Fruit fly (Drosophila melanogaster) whole organism, embryonic: ENCODE data around the gene Eig71Ek.
A peak's percentile ranks its signal among the peaks of the same experiment; 100 is the strongest.

ENCODE experiments used
- ATbp ChIP-seq: fragments of 200-800 bp; sonication (Bioruptor generic); optimal IDR thresholded peaks from 2 replicates; lab custom pipeline; 2017; ENCODE audit warnings: missing biosample characterization, mild to moderate bottlenecking, missing genetic modification characterization, missing genetic modification reagents
- Aef1 ChIP-seq: fragments of 200-800 bp; sonication (Bioruptor generic); IDR thresholded peaks from 3 replicates; pipeline ENCODE4 v1.3.6; 2022; ENCODE audit warnings: missing biosample characterization, missing genetic modification characterization
- Atf-2 ChIP-seq: fragments of 200-800 bp; sonication (Bioruptor generic); optimal IDR thresholded peaks from 2 replicates; lab custom pipeline; 2016; ENCODE audit warnings: missing biosample characterization, missing genetic modification characterization
- Atf6 ChIP-seq: fragments of 200-800 bp; sonication (Bioruptor generic); IDR thresholded peaks from 2 replicates; pipeline ENCODE4 v1.3.6; 2022; ENCODE audit warnings: missing biosample characterization, missing genetic modification characterization
- BEAF-32 ChIP-seq: fragments of 200-800 bp; sonication (Bioruptor generic); optimal IDR thresholded peaks from 3 replicates; lab custom pipeline; 2017; ENCODE audit warnings: missing biosample characterization, missing genetic modification characterization, mild to moderate bottlenecking, moderate library complexity, missing genetic modification reagents
- Bdp1 ChIP-seq: fragments of 200-800 bp; sonication (Bioruptor generic); optimal IDR thresholded peaks from 3 replicates; lab custom pipeline; 2016; ENCODE audit warnings: missing biosample characterization, missing genetic modification characterization
- BtbVII ChIP-seq: fragments of 200-800 bp; sonication (Bioruptor generic); optimal IDR thresholded peaks from 3 replicates; lab custom pipeline; 2017; ENCODE audit warnings: missing biosample characterization, mild to moderate bottlenecking, missing genetic modification characterization
- Bteb2 ChIP-seq: fragments of 200-800 bp; sonication (Bioruptor generic); optimal IDR thresholded peaks from 2 replicates; lab custom pipeline; 2016; ENCODE audit warnings: missing biosample characterization, missing genetic modification characterization
- CG10565 ChIP-seq: fragments of 200-800 bp; sonication (Bioruptor generic); optimal IDR thresholded peaks from 3 replicates; lab custom pipeline; 2016; ENCODE audit warnings: missing biosample characterization, mild to moderate bottlenecking, missing genetic modification characterization
- CG11560 ChIP-seq: fragments of 200-800 bp; sonication (Bioruptor generic); IDR thresholded peaks from 3 replicates; pipeline ENCODE4 v1.3.6; 2022; ENCODE audit warnings: missing biosample characterization, missing genetic modification characterization
- CG12071 ChIP-seq: fragments of 200-800 bp; sonication (Bioruptor generic); optimal IDR thresholded peaks from 3 replicates; lab custom pipeline; 2018; ENCODE audit warnings: missing biosample characterization, mild to moderate bottlenecking, missing genetic modification characterization
- CG16779 ChIP-seq: fragments of 200-800 bp; sonication (Bioruptor generic); IDR thresholded peaks from 2 replicates; pipeline ENCODE4 v1.3.6; 2022; ENCODE audit warnings: missing biosample characterization, missing genetic modification characterization
- CG16813 ChIP-seq: fragments of 200-800 bp; sonication (Bioruptor generic); IDR thresholded peaks from 3 replicates; pipeline ENCODE4 v1.3.6; 2022; ENCODE audit warnings: missing biosample characterization, missing genetic modification characterization; ENCODE audit not compliant: partially characterized antibody
- CG17186 ChIP-seq: fragments of 200-800 bp; sonication (Bioruptor generic); optimal IDR thresholded peaks from 3 replicates; lab custom pipeline; 2017; ENCODE audit warnings: missing biosample characterization, missing genetic modification reagents, missing genetic modification characterization
- CG17829 ChIP-seq: fragments of 200-800 bp; optimal IDR thresholded peaks from 2 replicates; lab custom pipeline; 2019; ENCODE audit warnings: missing biosample characterization, mild to moderate bottlenecking, missing genetic modification characterization, moderate library complexity
- CG18619 ChIP-seq: fragments of 200-800 bp; sonication (Bioruptor generic); optimal IDR thresholded peaks from 3 replicates; lab custom pipeline; 2017; ENCODE audit warnings: missing biosample characterization, mild to moderate bottlenecking, missing genetic modification characterization
- CG2116 ChIP-seq: fragments of 200-800 bp; sonication (Bioruptor generic); optimal IDR thresholded peaks from 3 replicates; lab custom pipeline; 2018; ENCODE audit warnings: missing biosample characterization, mild to moderate bottlenecking, missing genetic modification characterization
- CG2202 ChIP-seq: fragments of 200-800 bp; sonication (Bioruptor generic); optimal IDR thresholded peaks from 2 replicates; lab custom pipeline; 2018; ENCODE audit warnings: missing biosample characterization, mild to moderate bottlenecking, missing genetic modification characterization
- CG2678 ChIP-seq: fragments of 200-800 bp; sonication (Bioruptor generic); optimal IDR thresholded peaks from 3 replicates; lab custom pipeline; 2019; ENCODE audit warnings: missing biosample characterization, mild to moderate bottlenecking, missing genetic modification characterization, moderate library complexity
- CG33213 ChIP-seq: fragments of 200-800 bp; sonication (Bioruptor generic); optimal IDR thresholded peaks from 3 replicates; lab custom pipeline; 2016; ENCODE audit warnings: missing biosample characterization, missing genetic modification characterization
- CG3726 ChIP-seq: fragments of 200-800 bp; sonication (Bioruptor generic); IDR thresholded peaks from 3 replicates; pipeline ENCODE4, ENCODE4 v1.3.6; 2022; ENCODE audit warnings: missing biosample characterization, missing genetic modification characterization
- CG6854 ChIP-seq: fragments of 200-800 bp; sonication (Bioruptor generic); optimal IDR thresholded peaks from 3 replicates; lab custom pipeline; 2017; ENCODE audit warnings: missing biosample characterization, mild to moderate bottlenecking, missing genetic modification characterization
- CG7372 ChIP-seq: fragments of 200-800 bp; sonication (Bioruptor generic); IDR thresholded peaks from 2 replicates; pipeline ENCODE4 v1.3.6; 2022; ENCODE audit warnings: missing biosample characterization, missing genetic modification characterization
- CG9797 ChIP-seq: fragments of 200-800 bp; sonication (Bioruptor generic); optimal IDR thresholded peaks from 3 replicates; lab custom pipeline; 2018; ENCODE audit warnings: missing biosample characterization, mild to moderate bottlenecking, missing genetic modification characterization
- CTCF ChIP-seq: fragments of 200-800 bp; sonication (Bioruptor generic); optimal IDR thresholded peaks from 2 replicates; lab custom pipeline; 2017; ENCODE audit warnings: missing biosample characterization, mild to moderate bottlenecking, missing genetic modification characterization, moderate library complexity
- D19A ChIP-seq: fragments of 200-800 bp; optimal IDR thresholded peaks from 3 replicates; lab custom pipeline; 2019; ENCODE audit warnings: missing biosample characterization, mild to moderate bottlenecking, missing genetic modification characterization, moderate library complexity
- Fer2 ChIP-seq: fragments of 200-800 bp; sonication (Bioruptor generic); optimal IDR thresholded peaks from 2 replicates; lab custom pipeline; 2018; ENCODE audit warnings: missing biosample characterization, mild to moderate bottlenecking, missing genetic modification characterization, moderate library complexity
- Gug ChIP-seq: fragments of 200-800 bp; sonication (Bioruptor generic); IDR thresholded peaks from 4 replicates; pipeline ENCODE4 v1.3.6; 2022; ENCODE audit warnings: missing biosample characterization, missing genetic modification characterization
- HLHmδ ChIP-seq: fragments of 200-800 bp; sonication (Bioruptor generic); optimal IDR thresholded peaks from 2 replicates; lab custom pipeline; 2018; ENCODE audit warnings: missing biosample characterization, mild to moderate bottlenecking, missing genetic modification characterization, moderate library complexity
- Hmr ChIP-seq: fragments of 200-800 bp; sonication (Bioruptor generic); optimal IDR thresholded peaks from 3 replicates; lab custom pipeline; 2017; ENCODE audit warnings: mild to moderate bottlenecking, missing biosample characterization, missing genetic modification reagents, missing genetic modification characterization
- Hr51 ChIP-seq, 2 experiments: fragments of 200-800 bp; sonication (Bioruptor generic); optimal IDR thresholded peaks; 2 replicates in 1 of 2; 3 replicates in 1 of 2; lab custom pipeline; 2016 to 2018; ENCODE audit warnings: missing biosample characterization in 2 of 2, missing genetic modification characterization in 2 of 2, mild to moderate bottlenecking in 1 of 2, moderate library complexity in 1 of 2
- NC2β ChIP-seq: fragments of 200-800 bp; sonication (Bioruptor generic); optimal IDR thresholded peaks from 2 replicates; lab custom pipeline; 2016; ENCODE audit warnings: missing biosample characterization, missing genetic modification characterization
- Optix ChIP-seq: fragments of 200-800 bp; sonication (Bioruptor generic); IDR thresholded peaks from 3 replicates; pipeline ENCODE4 v1.3.6; 2022; ENCODE audit warnings: missing biosample characterization, missing genetic modification characterization
- Rfx ChIP-seq: fragments of 200-800 bp; sonication (Bioruptor generic); IDR thresholded peaks from 2 replicates; pipeline ENCODE4 v1.3.6; 2022; ENCODE audit warnings: missing biosample characterization, missing genetic modification characterization
- Scr ChIP-seq: fragments of 200-800 bp; sonication (Bioruptor generic); IDR thresholded peaks from 2 replicates; pipeline ENCODE4 v1.3.6; 2022; ENCODE audit warnings: missing biosample characterization, missing genetic modification characterization; ENCODE audit not compliant: partially characterized antibody
- abd-A ChIP-seq: fragments of 200-800 bp; sonication (Bioruptor generic); optimal IDR thresholded peaks from 3 replicates; lab custom pipeline; 2019; ENCODE audit warnings: missing biosample characterization, mild to moderate bottlenecking, missing genetic modification characterization, moderate library complexity
- ase ChIP-seq: fragments of 200-800 bp; sonication (Bioruptor generic); IDR thresholded peaks from 3 replicates; pipeline ENCODE4 v1.3.6; 2022; ENCODE audit warnings: missing biosample characterization, missing genetic modification characterization
- bsh ChIP-seq, 2 experiments: fragments of 200-800 bp; sonication (Bioruptor generic); optimal IDR thresholded peaks; 2 replicates each; lab custom pipeline; 2017 to 2018; ENCODE audit warnings: mild to moderate bottlenecking in 2 of 2, missing biosample characterization in 2 of 2, missing genetic modification characterization in 2 of 2, moderate library complexity in 1 of 2
- caup ChIP-seq: fragments of 200-800 bp; sonication (Bioruptor generic); optimal IDR thresholded peaks from 3 replicates; lab custom pipeline; 2017; ENCODE audit warnings: missing biosample characterization, mild to moderate bottlenecking, missing genetic modification characterization, moderate library complexity; ENCODE audit not compliant: severe bottlenecking
- chm ChIP-seq: fragments of 200-800 bp; sonication (Bioruptor generic); IDR thresholded peaks from 2 replicates; pipeline ENCODE4 v1.3.6; 2022; ENCODE audit warnings: missing biosample characterization, missing genetic modification characterization
- crol ChIP-seq: fragments of 200-800 bp; sonication (Bioruptor generic); IDR thresholded peaks from 2 replicates; pipeline ENCODE4 v1.3.6; 2022; ENCODE audit warnings: missing biosample characterization, missing genetic modification characterization
- dm ChIP-seq: fragments of 200-800 bp; sonication (Bioruptor generic); optimal IDR thresholded peaks from 3 replicates; lab custom pipeline; 2016; ENCODE audit warnings: missing biosample characterization, missing genetic modification characterization
- eve ChIP-seq, 2 experiments: fragments of >200 bp; optimal IDR thresholded peaks; 2 replicates each; lab custom pipeline; 2017; ENCODE audit warnings: missing biosample characterization in 2 of 2, missing genetic modification characterization in 2 of 2
- insv ChIP-seq, 2 experiments: fragments of 200-800 bp; sonication (Bioruptor generic); optimal IDR thresholded peaks; 3 replicates each; lab custom pipeline; 2016 to 2018; ENCODE audit warnings: missing biosample characterization in 2 of 2, missing genetic modification characterization in 2 of 2
- jigr1 ChIP-seq: fragments of 200-800 bp; sonication (Bioruptor generic); IDR thresholded peaks from 3 replicates; pipeline ENCODE4 v1.3.6; 2022; ENCODE audit warnings: missing biosample characterization, missing genetic modification characterization
- klu ChIP-seq: fragments of 200-800 bp; sonication (Bioruptor generic); IDR thresholded peaks from 2 replicates; pipeline ENCODE4 v1.3.6; 2022; ENCODE audit warnings: missing biosample characterization, missing genetic modification characterization
- lilli ChIP-seq: fragments of 200-800 bp; sonication (Bioruptor generic); optimal IDR thresholded peaks from 3 replicates; lab custom pipeline; 2016; ENCODE audit warnings: missing biosample characterization, missing genetic modification characterization
- nerfin-2 ChIP-seq: fragments of 200-800 bp; sonication (Bioruptor generic); IDR thresholded peaks from 2 replicates; pipeline ENCODE4 v1.3.6; 2022; ENCODE audit warnings: missing biosample characterization, missing genetic modification characterization; ENCODE audit not compliant: partially characterized antibody
- org-1 ChIP-seq: fragments of 200-800 bp; sonication (Bioruptor generic); optimal IDR thresholded peaks from 2 replicates; lab custom pipeline; 2017; ENCODE audit warnings: missing biosample characterization, missing genetic modification characterization
- ro ChIP-seq: fragments of 200-800 bp; sonication (Bioruptor generic); IDR thresholded peaks from 2 replicates; pipeline ENCODE4 v1.3.6; 2022; ENCODE audit warnings: missing biosample characterization, missing genetic modification characterization
- tap ChIP-seq: fragments of 200-800 bp; optimal IDR thresholded peaks from 3 replicates; lab custom pipeline; 2019; ENCODE audit warnings: missing biosample characterization, mild to moderate bottlenecking, missing genetic modification characterization, moderate library complexity
- tio ChIP-seq: fragments of 200-800 bp; sonication (Bioruptor generic); optimal IDR thresholded peaks from 2 replicates; lab custom pipeline; 2017; ENCODE audit warnings: missing biosample characterization, missing genetic modification characterization, inconsistent platforms
- usp ChIP-seq: fragments of >200 bp; optimal IDR thresholded peaks from 2 replicates; lab custom pipeline; 2017; ENCODE audit warnings: missing biosample characterization, missing genetic modification characterization

Gene Eig71Ek

dm6 chr3L:15632653-15633052 lies 28.4 kb upstream of the Eig71Ek start (continued):
- TF ChIP-seq HLHmδ (GFP tag; lab: Kevin White, UChicago): no peak
- no peak for TF ChIP-seq Scr
- TF ChIP-seq CG10565 (GFP tag; lab: Kevin White, UChicago): no peak
- TF ChIP-seq ase (GFP tag; lab: Robert Waterston, UW): no peak
- no peak for TF ChIP-seq CG18619 (GFP tag; lab: Kevin White, UChicago)
- TF ChIP-seq klu: no peak
- no peak for TF ChIP-seq Bteb2 (GFP tag; lab: Kevin White, UChicago)
- no peak for TF ChIP-seq usp
- no peak for TF ChIP-seq ro (GFP tag; lab: Robert Waterston, UW)
- no peak for TF ChIP-seq Fer2 (tag; lab: Kevin White, UChicago)
- TF ChIP-seq CG6854: peak; percentile 2
- TF ChIP-seq CG17829 (tag; lab: Kevin White, UChicago): no peak
- peak; percentile 20 for TF ChIP-seq Hmr (GFP tag; lab: Kevin White, UChicago)
- no peak for TF ChIP-seq Atf-2 (GFP tag; lab: Kevin White, UChicago)
- no peak for TF ChIP-seq Gug
- TF ChIP-seq nerfin-2 (GFP tag; lab: Robert Waterston, UW): no peak
- TF ChIP-seq NC2β: no peak
- no peak for TF ChIP-seq dm (GFP tag; lab: Kevin White, UChicago)
- TF ChIP-seq CG3726 (GFP tag; lab: Robert Waterston, UW): no peak
- no peak for TF ChIP-seq tio
- peak; percentile 48 for TF ChIP-seq caup (GFP tag; lab: Kevin White, UChicago)
- TF ChIP-seq CG16813: no peak
- no peak for TF ChIP-seq Aef1 (GFP tag; lab: Robert Waterston, UW)
- TF ChIP-seq CG2202 (tag; lab: Kevin White, UChicago): no peak
- no peak for TF ChIP-seq CTCF (GFP tag; lab: Kevin White, UChicago)
- TF ChIP-seq jigr1 (GFP tag; lab: Robert Waterston, UW): no peak
- no peak for TF ChIP-seq insv (GFP tag; optimal IDR thresholded peaks at IDR 0.05; lab: Kevin White, UChicago)
- no peak for TF ChIP-seq eve (GFP tag; optimal IDR thresholded peaks at IDR 0.05; lab: Kevin White, UChicago)
- TF ChIP-seq CG9797: no peak
- TF ChIP-seq CG2116 (GFP tag; lab: Kevin White, UChicago): no peak
- TF ChIP-seq chm (GFP tag; lab: Robert Waterston, UW): no peak
- TF ChIP-seq BtbVII (GFP tag; lab: Kevin White, UChicago): peak; percentile 21
- no peak for TF ChIP-seq org-1 (GFP tag; lab: Kevin White, UChicago)
- no peak for TF ChIP-seq abd-A
- no peak for TF ChIP-seq tap (tag; lab: Kevin White, UChicago)
- no peak for TF ChIP-seq D19A (tag; lab: Kevin White, UChicago)
- no peak for TF ChIP-seq Bdp1 (GFP tag; lab: Kevin White, UChicago)
- TF ChIP-seq crol: no peak
- TF ChIP-seq ATbp (GFP tag; lab: Kevin White, UChicago): peak; percentile 12
- TF ChIP-seq Hr51 (GFP tag; optimal IDR thresholded peaks at IDR 0.05; lab: Kevin White, UChicago): no peak
- TF ChIP-seq CG11560: no peak
- TF ChIP-seq Atf6 (GFP tag; lab: Robert Waterston, UW): no peak
- no peak for TF ChIP-seq CG7372
- TF ChIP-seq CG12071: peak; percentile 0
- TF ChIP-seq BEAF-32 (GFP tag; lab: Kevin White, UChicago): no peak
- TF ChIP-seq Rfx (GFP tag; lab: Robert Waterston, UW): no peak
- no peak for TF ChIP-seq CG16779 (GFP tag; lab: Robert Waterston, UW)
- TF ChIP-seq Optix: no peak
- TF ChIP-seq lilli: no peak
- TF ChIP-seq CG33213: no peak
- peak; percentile 52 for TF ChIP-seq CG2678
- no peak for TF ChIP-seq CG17186 (GFP tag; lab: Kevin White, UChicago)
- no peak for TF ChIP-seq bsh (GFP tag; optimal IDR thresholded peaks at IDR 0.05; lab: Kevin White, UChicago)
